Fruit fly (Drosophila melanogaster) whole organism: ENCODE results near the gene CG46458.

Experiments
- CG8478 ChIP-seq: fragments of >200 bp; optimal IDR thresholded peaks from 2 replicates; lab custom pipeline; 2018; ENCODE audit warnings: inconsistent platforms
- Dll ChIP-seq: fragments of >200 bp; optimal IDR thresholded peaks from 2 replicates; lab custom pipeline; 2017
- EcR ChIP-seq, 2 experiments: fragments of >200 bp; optimal IDR thresholded peaks; 2 replicates each; lab custom pipeline; 2017; ENCODE audit warnings: missing biosample characterization in 2 of 2, missing genetic modification characterization in 2 of 2, missing genetic modification reagents in 2 of 2
- pan ChIP-seq: fragments of >200 bp; optimal IDR thresholded peaks from 2 replicates; lab custom pipeline; 2017
- psq ChIP-seq: fragments of >200 bp; optimal IDR thresholded peaks from 2 replicates; lab custom pipeline; 2017
- usp ChIP-seq: fragments of >200 bp; optimal IDR thresholded peaks from 2 replicates; lab custom pipeline; 2017; ENCODE audit warnings: missing biosample characterization, missing genetic modification characterization, mixed read lengths

DNA sequence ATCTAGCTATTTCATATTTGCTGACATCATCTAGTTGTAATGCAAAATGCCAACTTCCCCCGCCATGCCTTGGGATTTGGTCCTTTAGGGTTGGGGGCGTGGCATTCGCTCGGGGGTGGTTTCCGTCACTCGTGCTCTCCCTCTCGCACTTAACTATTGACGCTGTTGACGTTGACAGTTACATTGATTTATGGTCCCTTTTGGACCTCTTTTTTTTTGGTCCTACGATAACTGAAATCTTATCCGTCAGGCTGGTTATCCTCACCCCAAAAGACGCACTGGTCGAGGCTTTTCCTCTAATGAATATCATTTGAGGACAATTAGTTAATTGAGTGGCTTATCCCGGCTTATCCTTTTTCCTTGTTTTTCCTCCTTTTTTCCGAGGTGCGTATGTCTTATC, 5.0 kb downstream of the CG46458 start:
- TF ChIP-seq EcR (GFP tag; optimal IDR thresholded peaks at IDR 0.05; lab: Kevin White, UChicago) (no peak), psq (lab: Kevin White, UChicago) (no peak), pan (no peak), usp (GFP tag; lab: Kevin White, UChicago) (no peak), CG8478 (lab: Kevin White, UChicago) (no peak), Dll (no peak)
